Fruit fly (Drosophila melanogaster) S2 (cell line): Measurements from ENCODE around the gene Ube4A.

Experiments used
- CG8478 ChIP-seq: fragments of >200 bp; optimal IDR thresholded peaks from 2 replicates; lab custom pipeline; 2018
- CTCF ChIP-seq, 2 experiments: fragments of >200 bp; optimal IDR thresholded peaks; 2 replicates each; lab custom pipeline; 2018

Gene Ube4A

dm6 chr2L:6692048-6692447, 33.7 kb downstream of the Ube4A start:
- TF ChIP-seq CTCF (optimal IDR thresholded peaks at IDR 0.05; lab: Kevin White, UChicago): no peak
- TF ChIP-seq CG8478 (lab: Kevin White, UChicago): no peak

DNA sequence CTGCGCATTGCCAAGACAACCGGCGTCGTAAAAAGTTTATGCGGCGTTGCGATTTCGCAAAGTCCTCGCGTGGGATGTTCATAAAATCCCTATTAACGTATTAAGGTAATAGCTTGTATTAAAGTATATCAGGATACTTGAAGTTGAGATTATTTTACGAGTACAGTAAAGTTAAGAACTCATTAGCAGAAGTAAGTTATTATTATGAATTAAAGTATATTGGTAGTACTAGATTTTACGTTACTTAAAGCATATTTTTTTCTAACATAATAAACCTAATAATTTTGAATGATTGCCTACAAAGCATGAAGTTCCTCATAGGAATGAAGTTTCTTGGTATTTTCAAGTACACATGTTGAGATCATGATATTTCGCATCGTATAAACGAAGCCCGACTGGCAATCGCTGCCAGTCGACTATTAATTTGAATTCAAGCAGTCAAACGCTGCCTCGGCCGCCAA, 35.5 kb downstream of the Ube4A start:
- TF ChIP-seq CTCF (optimal IDR thresholded peaks at IDR 0.05; lab: Kevin White, UChicago) (no peak), CG8478 (lab: Kevin White, UChicago) (no peak)

DNA sequence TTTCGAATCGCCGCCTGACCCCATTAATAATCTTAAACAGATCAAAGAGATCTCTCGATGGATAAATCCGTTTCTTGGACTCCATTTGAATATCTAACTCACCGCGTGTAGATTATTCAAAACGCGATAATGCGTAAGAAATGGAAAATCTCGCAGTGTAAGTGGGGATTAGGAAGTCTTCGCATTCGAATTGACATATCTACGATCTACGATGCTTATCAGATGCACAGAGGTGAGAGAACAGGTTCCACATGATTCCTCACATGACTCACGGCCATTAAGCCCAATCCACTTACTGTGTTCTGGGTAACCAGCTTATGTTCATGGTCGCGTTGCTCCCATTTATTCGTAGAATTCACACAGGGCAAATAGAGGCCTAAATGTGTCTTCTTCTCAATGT, 37.9 kb downstream of the Ube4A start:
- no peak for TF ChIP-seq CTCF (optimal IDR thresholded peaks at IDR 0.05; lab: Kevin White, UChicago)
- no peak for TF ChIP-seq CG8478 (lab: Kevin White, UChicago)

dm6 chr2L:6698387-6698786, 40.1 kb downstream of the Ube4A start:
- TF ChIP-seq CG8478 (lab: Kevin White, UChicago): no peak
- TF ChIP-seq CTCF (optimal IDR thresholded peaks at IDR 0.05; lab: Kevin White, UChicago): no peak

DNA sequence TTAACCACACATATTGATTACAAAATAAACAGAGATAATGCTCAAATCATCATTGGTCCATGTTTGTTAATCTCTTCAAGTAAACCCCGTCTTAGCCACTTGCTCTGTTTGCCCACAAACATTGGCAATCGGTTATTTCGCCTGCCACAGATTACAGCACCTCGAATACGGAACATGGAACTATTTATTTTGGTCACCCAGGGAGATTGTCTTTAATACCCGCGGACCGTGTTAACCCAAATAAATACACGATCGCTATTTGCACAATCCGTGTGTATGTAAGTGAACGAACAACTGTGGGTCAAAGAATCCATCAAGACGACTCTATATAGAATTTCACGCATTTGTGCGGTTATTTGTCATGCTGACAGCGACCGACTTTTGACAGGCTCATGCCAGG, 42.4 kb downstream of the Ube4A start:
- no peak for TF ChIP-seq CG8478 (lab: Kevin White, UChicago)
- no peak for TF ChIP-seq CTCF (optimal IDR thresholded peaks at IDR 0.05; lab: Kevin White, UChicago)

dm6 chr2L:6701409-6702199, 43.3 kb downstream of the Ube4A start:
- TF ChIP-seq CTCF (optimal IDR thresholded peaks at IDR 0.05; lab: Kevin White, UChicago) (no peak), CG8478 (lab: Kevin White, UChicago) (no peak)

DNA sequence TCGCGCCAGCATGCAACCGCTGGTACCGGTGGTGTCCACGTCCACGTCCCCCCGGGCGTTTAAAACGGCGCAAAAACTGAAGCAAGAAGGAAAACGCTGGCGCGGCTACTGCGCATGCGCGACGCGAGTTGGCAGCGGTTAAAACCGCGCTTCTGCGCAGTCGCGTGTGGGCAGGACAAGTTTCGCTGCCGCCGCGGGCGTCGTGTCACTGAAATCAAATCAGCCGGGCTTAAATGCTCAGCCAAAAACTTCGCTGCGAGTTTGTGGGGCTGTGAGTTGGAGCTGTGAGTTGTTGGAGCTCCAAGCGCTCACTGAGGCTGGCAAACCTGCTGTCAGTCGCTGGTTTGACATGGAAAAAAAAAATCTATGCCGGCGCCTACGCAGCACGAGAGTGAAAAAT, 46.8 kb downstream of the Ube4A start:
- TF ChIP-seq CG8478 (lab: Kevin White, UChicago) (no peak), CTCF (optimal IDR thresholded peaks at IDR 0.05; lab: Kevin White, UChicago) (no peak)

dm6 chr2L:6706368-6706919, 48.1 kb downstream of the Ube4A start:
- TF ChIP-seq CG8478 (lab: Kevin White, UChicago) (no peak), CTCF (optimal IDR thresholded peaks at IDR 0.05; lab: Kevin White, UChicago) (no peak)

DNA sequence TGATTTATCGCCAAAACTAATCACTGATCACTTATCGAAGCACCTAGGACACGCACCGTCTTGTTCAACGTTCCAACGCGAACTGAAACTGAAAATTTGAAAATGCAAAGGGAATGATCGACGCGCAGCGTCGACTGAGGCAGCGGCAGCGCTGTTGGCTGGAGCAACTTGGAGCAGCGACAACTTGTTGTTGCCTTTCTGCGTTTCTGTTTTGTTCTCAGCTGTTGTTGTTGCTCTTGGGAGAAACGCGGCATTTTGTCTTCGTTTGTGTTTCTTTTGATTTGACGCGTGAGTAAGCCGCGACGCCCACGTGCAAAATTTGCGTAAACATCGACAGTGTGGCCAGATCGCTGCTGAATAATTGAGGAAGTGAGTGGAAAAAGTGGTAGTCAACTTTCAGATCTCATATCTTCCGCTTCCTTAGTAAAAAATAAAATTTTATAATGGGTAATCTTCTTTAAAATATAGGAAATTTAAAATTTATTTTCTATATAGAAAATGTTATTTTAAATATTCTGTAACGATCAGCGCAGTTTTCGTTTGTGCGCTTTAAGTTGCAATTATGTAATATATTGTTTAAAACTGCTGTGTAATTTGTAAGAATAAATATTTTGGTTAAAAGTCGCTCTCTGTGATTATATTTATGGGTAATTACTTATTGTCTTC, 50.8 kb downstream of the Ube4A start, which contains the start of gene Tsp:
Gene Tsp, minus strand, starts transcription at position 90 of the 666 bp plus-strand sequence.
- no peak for TF ChIP-seq CG8478 (lab: Kevin White, UChicago)
- TF ChIP-seq CTCF (optimal IDR thresholded peaks at IDR 0.05; lab: Kevin White, UChicago): no peak
